Worm (Caenorhabditis elegans) whole organism, young adult: ENCODE data around the gene ric-8.
A peak's percentile ranks its signal among the peaks of the same experiment; 100 is the strongest.

Experiments
- B0019.2 ChIP-seq: fragments of 200-800 bp; sonication (Bioruptor generic); conservative IDR thresholded peaks from 2 replicates; pipeline ENCODE4 v1.3.6; 2022; ENCODE audit warnings: missing genetic modification reagents, missing genetic modification characterization, missing compliant biosample characterization
- B0336.3 ChIP-seq: fragments of 200-800 bp; sonication (Bioruptor generic); IDR thresholded peaks from 2 replicates; pipeline ENCODE4 v1.3.6; 2022; ENCODE audit warnings: missing genetic modification characterization, missing compliant biosample characterization
- C06A6.2 ChIP-seq: fragments of 200-800 bp; sonication (Bioruptor generic); conservative IDR thresholded peaks from 2 replicates; pipeline ENCODE4 v1.3.6; 2022; ENCODE audit warnings: missing genetic modification characterization, missing compliant biosample characterization
- F23B12.7 ChIP-seq: sonication (generic microtip); optimal IDR thresholded peaks from 2 replicates; lab custom pipeline; 2017; ENCODE audit warnings: missing genetic modification characterization, mild to moderate bottlenecking, missing compliant biosample characterization, antibody characterized with exemption, moderate library complexity; ENCODE audit not compliant: insufficient read depth
- F39B2.1 ChIP-seq: fragments of 200-800 bp; sonication (Bioruptor generic); IDR thresholded peaks from 2 replicates; pipeline ENCODE4 v1.3.6; 2022; ENCODE audit warnings: missing genetic modification reagents, missing genetic modification characterization, missing compliant biosample characterization
- K11D2.4 ChIP-seq: fragments of 200-800 bp; sonication (Bioruptor generic); IDR thresholded peaks from 2 replicates; pipeline ENCODE4 v1.3.6; 2022; ENCODE audit warnings: missing genetic modification reagents, missing genetic modification characterization, missing compliant biosample characterization
- K12H6.12 ChIP-seq: fragments of 200-800 bp; sonication (Bioruptor generic); optimal IDR thresholded peaks from 2 replicates; lab custom pipeline; 2018; ENCODE audit warnings: mild to moderate bottlenecking, missing genetic modification characterization, missing compliant biosample characterization
- Y56A3A.18 ChIP-seq: fragments of 200-800 bp; sonication (Bioruptor generic); IDR thresholded peaks from 2 replicates; pipeline ENCODE4 v1.3.6; 2022; ENCODE audit warnings: missing genetic modification reagents, missing genetic modification characterization, missing compliant biosample characterization
- Y95B8A.8 ChIP-seq: fragments of 200-800 bp; sonication (Bioruptor generic); IDR thresholded peaks from 2 replicates; pipeline ENCODE4 v1.3.6; 2022; ENCODE audit warnings: missing genetic modification reagents, missing genetic modification characterization, missing compliant biosample characterization
- ZK185.1 ChIP-seq: sonication (generic microtip); optimal IDR thresholded peaks from 2 replicates; lab custom pipeline; 2016; ENCODE audit warnings: mild to moderate bottlenecking, missing genetic modification characterization, missing compliant biosample characterization; ENCODE audit not compliant: poor library complexity, severe bottlenecking
- atf-7 ChIP-seq: sonication (generic microtip); optimal IDR thresholded peaks from 2 replicates; lab custom pipeline; 2017; ENCODE audit warnings: mild to moderate bottlenecking, missing genetic modification characterization, missing compliant biosample characterization
- attf-3 ChIP-seq: fragments of 200-800 bp; sonication (Bioruptor generic); conservative IDR thresholded peaks from 2 replicates; pipeline ENCODE4 v1.3.6; 2022; ENCODE audit warnings: missing genetic modification reagents, missing genetic modification characterization, missing compliant biosample characterization
- cebp-1 ChIP-seq, 2 experiments: fragments of 200-800 bp in 1 of 2; sonication (Bioruptor generic) in 1 of 2; sonication (generic microtip) in 1 of 2; IDR thresholded peaks in 1 of 2; optimal IDR thresholded peaks in 1 of 2; 2 replicates each; pipeline versions ENCODE4 v1.3.6 to Lab custom; 2017 to 2022; ENCODE audit warnings: missing compliant biosample characterization in 2 of 2, missing genetic modification characterization in 2 of 2, mild to moderate bottlenecking in 1 of 2, missing genetic modification reagents in 1 of 2, moderate library complexity in 1 of 2
- ceh-27 ChIP-seq: fragments of 200-800 bp; sonication (Bioruptor generic); optimal IDR thresholded peaks from 2 replicates; lab custom pipeline; 2018; ENCODE audit warnings: mild to moderate bottlenecking, missing genetic modification characterization, moderate library complexity, missing compliant biosample characterization
- ceh-58 ChIP-seq: fragments of 200-800 bp; sonication (Bioruptor generic); IDR thresholded peaks from 2 replicates; pipeline ENCODE4 v1.3.6; 2022; ENCODE audit warnings: missing genetic modification characterization, missing compliant biosample characterization
- ceh-79 ChIP-seq: sonication (generic microtip); optimal IDR thresholded peaks from 2 replicates; lab custom pipeline; 2017; ENCODE audit warnings: mild to moderate bottlenecking, missing genetic modification characterization, missing compliant biosample characterization
- chd-7 ChIP-seq: sonication (generic microtip); optimal IDR thresholded peaks from 2 replicates; lab custom pipeline; 2016; ENCODE audit warnings: mild to moderate bottlenecking, missing genetic modification characterization, moderate library complexity, missing compliant biosample characterization
- dpff-1 ChIP-seq: sonication (generic microtip); optimal IDR thresholded peaks from 2 replicates; lab custom pipeline; 2017; ENCODE audit warnings: mild to moderate bottlenecking, missing genetic modification characterization, missing compliant biosample characterization
- efl-1 ChIP-seq: fragments of 150-350 bp; optimal IDR thresholded peaks from 2 replicates; lab custom pipeline; 2014; ENCODE audit warnings: missing biosample characterization, missing genetic modification reagents, missing genetic modification characterization
- egl-18 ChIP-seq: fragments of 200-800 bp; sonication (Bioruptor generic); IDR thresholded peaks from 2 replicates; pipeline ENCODE4 v1.3.6; 2022; ENCODE audit warnings: missing genetic modification reagents, missing genetic modification characterization, missing compliant biosample characterization
- egrh-3 ChIP-seq: fragments of 200-800 bp; sonication (Bioruptor generic); IDR thresholded peaks from 2 replicates; pipeline ENCODE4 v1.3.6; 2022; ENCODE audit warnings: missing genetic modification reagents, missing genetic modification characterization, missing compliant biosample characterization
- ekl-4 ChIP-seq: fragments of 200-800 bp; sonication (Bioruptor generic); IDR thresholded peaks from 2 replicates; pipeline ENCODE4 v1.3.6; 2022; ENCODE audit warnings: missing genetic modification reagents, missing genetic modification characterization, missing compliant biosample characterization
- ets-4 ChIP-seq: fragments of 200-800 bp; sonication (Bioruptor generic); optimal IDR thresholded peaks from 2 replicates; lab custom pipeline; 2018; ENCODE audit warnings: mild to moderate bottlenecking, missing genetic modification characterization, missing compliant biosample characterization
- gei-17 ChIP-seq: fragments of 200-800 bp; sonication (Bioruptor generic); optimal IDR thresholded peaks from 2 replicates; lab custom pipeline; 2018; ENCODE audit warnings: mild to moderate bottlenecking, missing genetic modification characterization, missing compliant biosample characterization
- him-1 ChIP-seq: sonication (generic microtip); optimal IDR thresholded peaks from 2 replicates; lab custom pipeline; 2016; ENCODE audit warnings: missing genotype, missing genetic modification reagents, missing genetic modification characterization, missing compliant biosample characterization
- hmg-1.2 ChIP-seq: fragments of 200-800 bp; sonication (Bioruptor generic); IDR thresholded peaks from 2 replicates; pipeline ENCODE4 v1.3.6; 2022; ENCODE audit warnings: missing genetic modification reagents, missing genetic modification characterization, missing compliant biosample characterization
- hmg-20 ChIP-seq: fragments of 200-800 bp; sonication (Bioruptor generic); IDR thresholded peaks from 2 replicates; pipeline ENCODE4 v1.3.6; 2022; ENCODE audit warnings: missing genetic modification reagents, missing genetic modification characterization, missing compliant biosample characterization
- lin-35 ChIP-seq, 3 experiments: fragments of 150-350 bp in 2 of 3; sonication (generic microtip) in 1 of 3; optimal IDR thresholded peaks; 2 replicates each; lab custom pipeline; 2014 to 2018; ENCODE audit warnings: missing biosample characterization in 3 of 3, missing genetic modification characterization in 3 of 3, missing genetic modification reagents in 3 of 3
- lin-40 ChIP-seq: sonication (generic microtip); optimal IDR thresholded peaks from 2 replicates; lab custom pipeline; 2016; ENCODE audit warnings: missing genetic modification characterization, mild to moderate bottlenecking, missing compliant biosample characterization, missing genotype, missing genetic modification reagents
- lin-54 ChIP-seq: fragments of 200-800 bp; sonication (Bioruptor generic); optimal IDR thresholded peaks from 2 replicates; lab custom pipeline; 2018; ENCODE audit warnings: mild to moderate bottlenecking, missing genetic modification characterization, missing compliant biosample characterization
- lir-1 ChIP-seq: fragments of 200-800 bp; sonication (Bioruptor generic); conservative IDR thresholded peaks from 2 replicates; pipeline ENCODE4 v1.3.6; 2022; ENCODE audit warnings: missing genetic modification reagents, missing genetic modification characterization, missing compliant biosample characterization
- lsl-1 ChIP-seq: fragments of 200-800 bp; sonication (Bioruptor generic); optimal IDR thresholded peaks from 2 replicates; lab custom pipeline; 2018; ENCODE audit warnings: mild to moderate bottlenecking, missing genetic modification characterization, moderate library complexity, missing compliant biosample characterization
- madf-3 ChIP-seq: fragments of 200-800 bp; sonication (Bioruptor generic); IDR thresholded peaks from 2 replicates; pipeline ENCODE4 v1.3.6; 2022; ENCODE audit warnings: missing genetic modification reagents, missing genetic modification characterization, missing compliant biosample characterization
- madf-6 ChIP-seq: fragments of 200-800 bp; sonication (Bioruptor generic); IDR thresholded peaks from 2 replicates; pipeline ENCODE4 v1.3.6; 2022; ENCODE audit warnings: missing genetic modification reagents, missing genetic modification characterization, missing compliant biosample characterization
- madf-8 ChIP-seq: fragments of 200-800 bp; sonication (Bioruptor generic); conservative IDR thresholded peaks from 2 replicates; pipeline ENCODE4 v1.3.6; 2022; ENCODE audit warnings: missing genetic modification reagents, missing genetic modification characterization, missing compliant biosample characterization
- mcd-1 ChIP-seq: fragments of 200-800 bp; sonication (Bioruptor generic); IDR thresholded peaks from 2 replicates; pipeline ENCODE4 v1.3.6; 2022; ENCODE audit warnings: missing genetic modification reagents, missing genetic modification characterization, missing compliant biosample characterization
- mxl-1 ChIP-seq: sonication (generic microtip); optimal IDR thresholded peaks from 2 replicates; lab custom pipeline; 2016; ENCODE audit warnings: missing genetic modification characterization, missing compliant biosample characterization
- nfyb-1 ChIP-seq: fragments of 200-800 bp; sonication (Bioruptor generic); IDR thresholded peaks from 2 replicates; pipeline ENCODE4 v1.3.6; 2022; ENCODE audit warnings: missing genetic modification reagents, missing genetic modification characterization, missing compliant biosample characterization
- nhr-120 ChIP-seq: fragments of 200-800 bp; sonication (Bioruptor generic); IDR thresholded peaks from 2 replicates; pipeline ENCODE4 v1.3.6; 2022; ENCODE audit warnings: missing genetic modification characterization, missing compliant biosample characterization
- nhr-27 ChIP-seq: fragments of 200-800 bp; sonication (Bioruptor generic); optimal IDR thresholded peaks from 2 replicates; lab custom pipeline; 2018; ENCODE audit warnings: mild to moderate bottlenecking, missing genetic modification characterization, moderate library complexity, missing compliant biosample characterization
- pha-4 ChIP-seq: fragments of 150-350 bp; sonication (generic microtip); optimal IDR thresholded peaks from 2 replicates; lab custom pipeline; 2014; ENCODE audit warnings: missing biosample characterization, missing genetic modification reagents, missing genetic modification characterization
- rcor-1 ChIP-seq: fragments of 200-800 bp; sonication (Bioruptor generic); IDR thresholded peaks from 2 replicates; pipeline ENCODE4 v1.3.6; 2022; ENCODE audit warnings: missing genetic modification reagents, missing genetic modification characterization, missing compliant biosample characterization
- snpc-1.3 ChIP-seq: sonication (generic microtip); optimal IDR thresholded peaks from 2 replicates; lab custom pipeline; 2017; ENCODE audit warnings: missing genetic modification characterization, mild to moderate bottlenecking, missing compliant biosample characterization, antibody characterized with exemption, moderate library complexity, missing genotype, missing genetic modification reagents; ENCODE audit not compliant: insufficient read depth
- snpc-3.4 ChIP-seq: sonication (generic microtip); optimal IDR thresholded peaks from 2 replicates; lab custom pipeline; 2017; ENCODE audit warnings: missing genetic modification characterization, mild to moderate bottlenecking, missing compliant biosample characterization, antibody characterized with exemption, moderate library complexity, missing genotype, missing genetic modification reagents
- tbp1 ChIP-seq: fragments of 200-800 bp; sonication (Bioruptor generic); optimal IDR thresholded peaks from 2 replicates; lab custom pipeline; 2018; ENCODE audit warnings: mild to moderate bottlenecking, missing genetic modification characterization, missing compliant biosample characterization
- xnd-1 ChIP-seq: sonication (generic microtip); optimal IDR thresholded peaks from 2 replicates; lab custom pipeline; 2016; ENCODE audit warnings: missing genotype, missing genetic modification reagents, missing genetic modification characterization, missing compliant biosample characterization
- zim-3 ChIP-seq: sonication (generic microtip); optimal IDR thresholded peaks from 2 replicates; lab custom pipeline; 2017; ENCODE audit warnings: mild to moderate bottlenecking, missing genetic modification characterization, moderate library complexity, missing compliant biosample characterization

ric-8 gene

DNA sequence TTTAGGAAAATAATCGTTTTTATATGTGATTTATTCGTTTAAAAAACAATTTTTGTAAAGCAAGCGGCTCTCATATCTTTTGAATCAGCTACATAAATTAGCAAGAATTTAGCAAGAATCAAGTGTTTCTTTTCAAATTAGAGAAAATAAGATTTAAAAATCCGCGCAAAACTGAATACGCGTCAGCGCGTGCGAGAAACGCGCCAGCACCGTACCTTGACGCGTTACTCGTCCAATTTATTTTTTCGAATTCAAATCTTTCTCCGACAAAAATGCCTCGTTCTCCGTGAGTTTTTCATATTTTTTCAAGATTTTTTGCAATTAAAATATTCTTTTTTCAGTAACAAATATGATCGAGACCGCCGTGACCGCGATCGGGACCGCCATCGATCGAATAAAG, 33.5 kb downstream of the ric-8 start, which contains the start of gene Y94H6A.3 (continued):
- TF ChIP-seq hmg-1.2 (peak; percentile 60; the same call in 1 of the 2 replicates), snpc-1.3 (tag; lab: Kevin White, UChicago) (peak; percentile 26), C06A6.2 (GFP tag; lab: Robert Waterston, UW) (peak; percentile 72), lsl-1 (GFP tag; lab: Kevin White, UChicago) (peak; percentile 66), mxl-1 (tag; lab: Kevin White, UChicago) (no peak), snpc-3.4 (tag; lab: Kevin White, UChicago) (peak; percentile 31), B0019.2 (GFP tag; lab: Robert Waterston, UW) (0 out of 2 replicates have a peak, but pooled peaks have one; percentile 22), ceh-58 (GFP tag; lab: Robert Waterston, UW) (no peak), efl-1 (GFP tag; lab: Kevin White, UChicago) (peak; percentile 83), zim-3 (tag; lab: Kevin White, UChicago) (no peak), attf-3 (peak; percentile 88), madf-8 (GFP tag; lab: Robert Waterston, UW) (peak; percentile 36; the same call in 1 of the 2 replicates), egl-18 (GFP tag; lab: Robert Waterston, UW) (no peak), ekl-4 (GFP tag; lab: Robert Waterston, UW) (peak; percentile 77), ceh-79 (tag; lab: Kevin White, UChicago) (no peak), dpff-1 (tag; lab: Kevin White, UChicago) (no peak), atf-7 (peak; percentile 17), nhr-27 (tag; lab: Kevin White, UChicago) (no peak), mcd-1 (peak; percentile 93), nhr-120 (GFP tag; lab: Robert Waterston, UW) (no peak), F23B12.7 (peak; percentile 23), pha-4 (tag; lab: Kevin White, UChicago) (peak; percentile 39), him-1 (tag; lab: Kevin White, UChicago) (peak; percentile 3), ets-4 (no peak), B0336.3 (GFP tag; lab: Robert Waterston, UW) (peak; percentile 79), lin-54 (GFP tag; lab: Kevin White, UChicago) (peak; percentile 98), hmg-20 (peak; percentile 82), F39B2.1 (GFP tag; lab: Robert Waterston, UW) (no peak), xnd-1 (peak; percentile 53), chd-7 (tag; lab: Kevin White, UChicago) (no peak), Y95B8A.8 (no peak), lir-1 (GFP tag; lab: Robert Waterston, UW) (peak; percentile 55; the same call in 1 of the 2 replicates), ZK185.1 (tag; lab: Kevin White, UChicago) (no peak), egrh-3 (GFP tag; lab: Robert Waterston, UW) (no peak), K12H6.12 (tag; lab: Kevin White, UChicago) (peak; percentile 14), lin-40 (peak; percentile 89), nfyb-1 (GFP tag; lab: Robert Waterston, UW) (peak; percentile 78), rcor-1 (GFP tag; lab: Robert Waterston, UW) (peak; percentile 88), madf-6 (GFP tag; lab: Robert Waterston, UW) (peak; percentile 78), K11D2.4 (GFP tag; lab: Robert Waterston, UW) (peak; percentile 86), gei-17 (GFP tag; lab: Kevin White, UChicago) (peak; percentile 50), madf-3 (GFP tag; lab: Robert Waterston, UW) (peak; percentile 88), Y56A3A.18 (GFP tag; lab: Robert Waterston, UW) (peak; percentile 76; the same call in 1 of the 2 replicates), ceh-27 (peak; percentile 45), tbp1 (peak; percentile 59), cebp-1 (GFP tag; IDR thresholded peaks at IDR 0.05; lab: Robert Waterston, UW) (no peak), cebp-1 (tag; optimal IDR thresholded peaks at IDR 0.05; lab: Kevin White, UChicago) (peak; percentile 79), lin-35 (GFP tag; optimal IDR thresholded peaks at IDR 0.05; lab: Kevin White, UChicago) (peak; percentile 63 to 95 (median 80))
